Fruit fly (Drosophila melanogaster): ENCODE data around the gene tgo.

DNA sequence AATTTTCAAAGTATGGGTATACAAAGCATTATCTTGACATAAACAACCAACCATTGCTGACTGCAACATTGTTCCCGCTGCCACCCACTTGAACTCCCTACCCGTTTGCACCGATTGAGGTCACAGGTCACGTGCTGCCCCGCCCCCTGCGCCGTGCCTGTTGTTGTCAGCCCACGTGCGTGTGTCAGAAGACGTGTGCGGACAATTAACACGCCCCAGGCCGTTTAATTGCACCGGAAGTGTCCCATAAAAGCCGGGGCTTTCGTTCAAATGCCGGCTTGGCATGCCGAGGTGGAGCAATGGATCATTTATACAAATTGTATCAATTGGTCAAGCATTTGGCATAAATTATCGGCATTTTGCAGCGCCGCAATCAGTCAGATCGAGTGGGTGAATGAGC, 7.3 kb upstream of the tgo start:
- no peak for TF ChIP-seq Jarid2 (GFP tag; optimal IDR thresholded peaks at IDR 0.05)
- TF ChIP-seq YL-1 (GFP tag; optimal IDR thresholded peaks at IDR 0.05): no peak
- no peak for TF ChIP-seq sob (GFP tag; IDR thresholded peaks at IDR 0.05)
- no peak for TF ChIP-seq Trl (optimal IDR thresholded peaks at IDR 0.05)
- no peak for TF ChIP-seq Trl (GFP tag; optimal IDR thresholded peaks at IDR 0.05)
- TF ChIP-seq Atf-2 (GFP tag; optimal IDR thresholded peaks at IDR 0.05): no peak

Measured in whole organism, embryonic.